Fruit fly (Drosophila melanogaster): ENCODE results near the gene CG9698.

DNA sequence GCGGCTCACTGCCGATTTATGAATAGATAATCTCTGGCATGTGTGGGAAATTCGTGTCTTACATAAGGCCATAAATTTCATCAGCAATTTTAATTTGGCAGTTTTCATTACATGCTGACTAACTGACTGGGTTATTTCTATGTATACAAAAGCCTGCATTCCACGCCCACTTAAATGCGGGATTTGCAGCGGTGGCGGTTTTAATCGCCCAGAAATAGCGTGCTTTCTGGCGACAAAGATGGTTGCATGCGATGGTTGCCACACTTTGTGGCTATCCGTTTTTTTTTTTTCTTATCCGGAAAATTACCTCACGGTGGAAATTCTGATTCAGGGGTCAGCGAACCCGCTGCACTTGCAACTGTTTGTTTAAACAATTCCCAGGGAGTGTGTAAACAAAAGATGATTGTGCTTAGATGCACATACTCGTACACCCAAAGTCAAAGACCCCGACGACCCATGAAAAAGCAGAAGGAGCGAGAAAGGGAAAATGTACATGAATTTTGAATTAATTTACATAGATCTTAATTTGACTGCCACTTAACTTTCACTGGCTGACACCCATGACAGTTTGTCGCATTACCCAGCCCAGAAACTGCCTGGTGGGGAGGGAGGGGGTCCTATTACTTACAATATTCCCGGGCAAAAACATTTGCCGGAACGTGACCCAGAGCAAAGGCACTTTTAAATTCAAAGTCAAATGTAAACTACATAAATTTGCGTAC, 51.8 kb downstream of the CG9698 start:
- TF ChIP-seq CG16779 (tag; optimal IDR thresholded peaks at IDR 0.05): no peak
- TF ChIP-seq Lpt (GFP tag; optimal IDR thresholded peaks at IDR 0.05): no peak
- no peak for TF ChIP-seq CG34406 (GFP tag; optimal IDR thresholded peaks at IDR 0.05)
- no peak for TF ChIP-seq dsx (GFP tag; optimal IDR thresholded peaks at IDR 0.05; ENCODE audit: poor library complexity, severe bottlenecking)
- TF ChIP-seq esn (GFP tag; optimal IDR thresholded peaks at IDR 0.05): no peak
- TF ChIP-seq fkh (GFP tag; optimal IDR thresholded peaks at IDR 0.05): no peak
- TF ChIP-seq Sox102F (GFP tag; optimal IDR thresholded peaks at IDR 0.05): no peak

Data from whole organism, prepupa.